Fruit fly (Drosophila melanogaster): ENCODE data around the gene Glys.

Gene Glys

dm6 chr3R:15113584-15113983 is 33.7 kb downstream of the Glys start (continued):
- TF ChIP-seq fd59A (GFP tag; optimal IDR thresholded peaks at IDR 0.05) = no peak
- TF ChIP-seq CG10669 (GFP tag; optimal IDR thresholded peaks at IDR 0.05) = no peak
- no peak for TF ChIP-seq Met (GFP tag; optimal IDR thresholded peaks at IDR 0.05)
- TF ChIP-seq Hr39 (GFP tag; optimal IDR thresholded peaks at IDR 0.05) = no peak
- TF ChIP-seq Eip78C (GFP tag) = peak; percentile 75
- TF ChIP-seq CG11294 (GFP tag; IDR thresholded peaks at IDR 0.05) = no peak
- TF ChIP-seq CG9139 (GFP tag; optimal IDR thresholded peaks at IDR 0.05) = no peak
- TF ChIP-seq Sox102F (GFP tag; optimal IDR thresholded peaks at IDR 0.05) = no peak
- TF ChIP-seq pdm3 (GFP tag; optimal IDR thresholded peaks at IDR 0.05) = no peak
- peak; percentile 10; the same call in 1 of the 2 replicates for TF ChIP-seq Gug (GFP tag; IDR thresholded peaks at IDR 0.05)
- no peak for TF ChIP-seq CG8632 (GFP tag; optimal IDR thresholded peaks at IDR 0.05)
- TF ChIP-seq Sox14 (GFP tag; optimal IDR thresholded peaks at IDR 0.05) = no peak
- TF ChIP-seq CG31627 (GFP tag; optimal IDR thresholded peaks at IDR 0.05) = no peak
- no peak for TF ChIP-seq CG11762 (GFP tag; optimal IDR thresholded peaks at IDR 0.05; ENCODE audit: insufficient read depth)
- peak; percentile 54 for TF ChIP-seq CG8119 (GFP tag; IDR thresholded peaks at IDR 0.05)
- TF ChIP-seq ss (GFP tag; optimal IDR thresholded peaks at IDR 0.05) = no peak
- no peak for TF ChIP-seq svp (GFP tag)
- TF ChIP-seq Hr38 (GFP tag; optimal IDR thresholded peaks at IDR 0.05) = no peak

DNA sequence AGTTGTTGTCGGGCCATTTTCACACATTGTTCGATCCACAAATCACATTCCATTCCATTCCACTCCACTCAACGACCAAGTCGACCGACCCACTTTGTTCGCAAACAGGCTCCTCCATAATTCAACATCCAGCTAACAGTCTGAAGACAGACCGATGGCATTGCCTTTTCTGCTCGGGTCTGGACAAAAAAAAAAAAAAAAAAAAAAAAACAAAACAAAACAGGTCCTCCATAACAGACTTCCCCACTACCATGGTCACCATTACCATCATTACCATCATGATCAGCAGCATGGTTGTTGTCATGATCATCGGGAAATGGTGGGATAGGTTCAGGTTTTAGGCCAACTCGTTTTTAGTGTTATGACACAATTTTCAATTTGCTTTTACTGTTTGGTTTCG is 35.1 kb downstream of the Glys start:
- TF ChIP-seq CG10669 (GFP tag; optimal IDR thresholded peaks at IDR 0.05) (no peak), esn (GFP tag; optimal IDR thresholded peaks at IDR 0.05) (no peak), dac (GFP tag; optimal IDR thresholded peaks at IDR 0.05) (no peak), CG16779 (tag; optimal IDR thresholded peaks at IDR 0.05) (peak; percentile 8), CG6808 (GFP tag; optimal IDR thresholded peaks at IDR 0.05) (peak; percentile 50), dsx (GFP tag; optimal IDR thresholded peaks at IDR 0.05; ENCODE audit: poor library complexity, severe bottlenecking) (peak; percentile 68), salr (GFP tag; optimal IDR thresholded peaks at IDR 0.05) (peak in 1 of 2 experiments; percentile 39), cyc (GFP tag; optimal IDR thresholded peaks at IDR 0.05) (no peak), CG11294 (GFP tag; IDR thresholded peaks at IDR 0.05) (no peak), vri (GFP tag; optimal IDR thresholded peaks at IDR 0.05) (peak; percentile 7), CG6792 (GFP tag; optimal IDR thresholded peaks at IDR 0.05) (no peak), topi (GFP tag; optimal IDR thresholded peaks at IDR 0.05) (no peak), CG3032 (tag; optimal IDR thresholded peaks at IDR 0.05) (peak; percentile 39), Eip75B (GFP tag; optimal IDR thresholded peaks at IDR 0.05) (peak; percentile 80), CG32006 (GFP tag; optimal IDR thresholded peaks at IDR 0.05) (no peak), CG9139 (GFP tag; optimal IDR thresholded peaks at IDR 0.05) (peak; percentile 7), Sox15 (GFP tag; optimal IDR thresholded peaks at IDR 0.05) (no peak), net (GFP tag; optimal IDR thresholded peaks at IDR 0.05) (peak; percentile 39), CG11762 (GFP tag; optimal IDR thresholded peaks at IDR 0.05; ENCODE audit: insufficient read depth) (no peak), Sox102F (GFP tag; optimal IDR thresholded peaks at IDR 0.05) (no peak), CG34406 (GFP tag; optimal IDR thresholded peaks at IDR 0.05) (peak; percentile 26), fd85E (GFP tag; optimal IDR thresholded peaks at IDR 0.05) (no peak), Hr38 (GFP tag; optimal IDR thresholded peaks at IDR 0.05) (no peak), acj6 (GFP tag; optimal IDR thresholded peaks at IDR 0.05) (no peak), Ets96B (tag; optimal IDR thresholded peaks at IDR 0.05) (peak; percentile 38), Eip93F (GFP tag; optimal IDR thresholded peaks at IDR 0.05) (no peak), CG10631 (GFP tag; optimal IDR thresholded peaks at IDR 0.05) (no peak), CG3919 (GFP tag; optimal IDR thresholded peaks at IDR 0.05) (peak; percentile 38), Lpt (GFP tag; optimal IDR thresholded peaks at IDR 0.05) (peak; percentile 59), achi (GFP tag; optimal IDR thresholded peaks at IDR 0.05) (no peak), svp (GFP tag) (no peak), pdm3 (GFP tag; optimal IDR thresholded peaks at IDR 0.05) (peak; percentile 37), CG8119 (GFP tag; IDR thresholded peaks at IDR 0.05) (peak; percentile 75), Gug (GFP tag; IDR thresholded peaks at IDR 0.05) (no peak), Hr4 (GFP tag; optimal IDR thresholded peaks at IDR 0.05) (no peak), CG1621 (tag; optimal IDR thresholded peaks at IDR 0.05) (no peak), CG8319 (GFP tag; optimal IDR thresholded peaks at IDR 0.05) (peak; percentile 15), OdsH (GFP tag; optimal IDR thresholded peaks at IDR 0.05) (no peak), spab (GFP tag; optimal IDR thresholded peaks at IDR 0.05) (peak; percentile 29), CG8632 (GFP tag; optimal IDR thresholded peaks at IDR 0.05) (peak; percentile 20), eg (GFP tag; IDR thresholded peaks at IDR 0.05) (peak; percentile 57; the same call in 2 of the 3 replicates), CG4318 (GFP tag; optimal IDR thresholded peaks at IDR 0.05) (no peak), Sox14 (GFP tag; optimal IDR thresholded peaks at IDR 0.05) (no peak), Eip78C (GFP tag) (peak; percentile 88)

Data from whole organism, prepupa.